Fruit fly (Drosophila melanogaster): ENCODE data around the gene LysP.

DNA sequence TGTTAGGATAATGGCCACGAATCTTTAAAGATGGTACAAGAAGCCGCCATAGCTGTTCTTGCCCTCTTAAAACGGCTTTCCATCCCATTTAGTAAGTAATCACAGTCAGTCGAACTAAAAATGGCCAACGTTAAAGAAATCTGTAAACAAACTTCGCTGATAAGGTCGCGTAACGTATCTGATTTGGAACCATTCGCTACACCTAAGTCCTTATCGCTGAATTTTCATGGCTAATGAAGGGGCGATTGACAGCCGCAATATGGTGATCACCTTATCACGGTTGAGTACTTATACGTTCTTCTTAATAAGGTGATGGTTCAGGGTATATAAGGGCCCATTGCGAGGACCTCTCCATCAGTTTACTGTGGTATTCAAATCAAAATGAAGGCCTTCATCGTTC is 5.9 kb downstream of the LysP start, which contains the start of gene LysE:
- TF ChIP-seq eg (GFP tag; IDR thresholded peaks at IDR 0.05) (no peak), Gug (GFP tag; IDR thresholded peaks at IDR 0.05) (no peak), CG1621 (tag; optimal IDR thresholded peaks at IDR 0.05) (no peak), CG6163 (GFP tag; IDR thresholded peaks at IDR 0.05) (no peak), CG10669 (GFP tag; optimal IDR thresholded peaks at IDR 0.05) (no peak), dsx (GFP tag; optimal IDR thresholded peaks at IDR 0.05; ENCODE audit: poor library complexity, severe bottlenecking) (no peak), CG9139 (GFP tag; optimal IDR thresholded peaks at IDR 0.05) (no peak), Eip93F (GFP tag; optimal IDR thresholded peaks at IDR 0.05) (no peak), CG6276 (GFP tag; optimal IDR thresholded peaks at IDR 0.05) (no peak), CG3919 (GFP tag; optimal IDR thresholded peaks at IDR 0.05) (no peak), net (GFP tag; optimal IDR thresholded peaks at IDR 0.05) (no peak)
